Fruit fly (Drosophila melanogaster) whole organism, embryonic: Measurements from ENCODE around the gene Cul5.

Experiments used
- ATbp ChIP-seq: fragments of 200-800 bp; sonication (Bioruptor generic); optimal IDR thresholded peaks from 2 replicates; lab custom pipeline; 2017; ENCODE audit warnings: missing biosample characterization, mild to moderate bottlenecking, missing genetic modification characterization, missing genetic modification reagents
- Asciz ChIP-seq: fragments of 200-800 bp; sonication (Bioruptor generic); optimal IDR thresholded peaks from 2 replicates; lab custom pipeline; 2017; ENCODE audit warnings: missing biosample characterization, mild to moderate bottlenecking, missing genetic modification characterization, missing genetic modification reagents
- CG10209 ChIP-seq: fragments of 200-800 bp; sonication (Bioruptor generic); optimal IDR thresholded peaks from 3 replicates; lab custom pipeline; 2017; ENCODE audit warnings: missing biosample characterization, mild to moderate bottlenecking, missing genetic modification characterization, missing genetic modification reagents
- CG10543 ChIP-seq: fragments of 200-800 bp; sonication (Bioruptor generic); optimal IDR thresholded peaks from 3 replicates; lab custom pipeline; 2017; ENCODE audit warnings: missing biosample characterization, mild to moderate bottlenecking, missing genetic modification characterization, moderate library complexity
- CG11504 ChIP-seq: fragments of 200-800 bp; sonication (Bioruptor generic); optimal IDR thresholded peaks from 3 replicates; lab custom pipeline; 2019; ENCODE audit warnings: missing biosample characterization, mild to moderate bottlenecking, missing genetic modification characterization, moderate library complexity
- CG14014 ChIP-seq: fragments of 200-800 bp; sonication (Bioruptor generic); IDR thresholded peaks from 2 replicates; pipeline ENCODE4 v1.3.6; 2022; ENCODE audit warnings: missing biosample characterization, missing genetic modification characterization
- CG14710 ChIP-seq: fragments of 200-800 bp; sonication (Bioruptor generic); optimal IDR thresholded peaks from 3 replicates; lab custom pipeline; 2019; ENCODE audit warnings: missing biosample characterization, mild to moderate bottlenecking, missing genetic modification characterization, moderate library complexity
- CG15479 ChIP-seq: fragments of 200-800 bp; sonication (Bioruptor generic); optimal IDR thresholded peaks from 3 replicates; lab custom pipeline; 2019; ENCODE audit warnings: missing biosample characterization, mild to moderate bottlenecking, missing genetic modification characterization, moderate library complexity
- CG15601 ChIP-seq: fragments of 200-800 bp; sonication (Bioruptor generic); optimal IDR thresholded peaks from 3 replicates; lab custom pipeline; 2019; ENCODE audit warnings: missing biosample characterization, mild to moderate bottlenecking, missing genetic modification characterization, moderate library complexity
- CG1603 ChIP-seq: fragments of 200-800 bp; sonication (Bioruptor generic); optimal IDR thresholded peaks from 2 replicates; lab custom pipeline; 2019; ENCODE audit warnings: missing biosample characterization, mild to moderate bottlenecking, missing genetic modification characterization, moderate library complexity
- CG18599 ChIP-seq: fragments of 200-800 bp; sonication (Bioruptor generic); optimal IDR thresholded peaks from 3 replicates; lab custom pipeline; 2017; ENCODE audit warnings: missing biosample characterization, missing genetic modification characterization, mild to moderate bottlenecking, moderate library complexity, missing genetic modification reagents
- CG2678 ChIP-seq: fragments of 200-800 bp; sonication (Bioruptor generic); optimal IDR thresholded peaks from 3 replicates; lab custom pipeline; 2019; ENCODE audit warnings: missing biosample characterization, mild to moderate bottlenecking, missing genetic modification characterization, moderate library complexity
- CG2889 ChIP-seq: fragments of 200-800 bp; sonication (Bioruptor generic); IDR thresholded peaks from 3 replicates; pipeline ENCODE4 v1.3.6; 2022; ENCODE audit warnings: missing biosample characterization, missing genetic modification characterization
- CG31388 ChIP-seq: fragments of 200-800 bp; sonication (Bioruptor generic); optimal IDR thresholded peaks from 2 replicates; lab custom pipeline; 2016; ENCODE audit warnings: missing biosample characterization, missing genetic modification characterization
- CG33557 ChIP-seq: fragments of 200-800 bp; sonication (Bioruptor generic); optimal IDR thresholded peaks from 2 replicates; lab custom pipeline; 2019; ENCODE audit warnings: missing biosample characterization, mild to moderate bottlenecking, missing genetic modification characterization, moderate library complexity
- CG4282 ChIP-seq: fragments of 200-800 bp; sonication (Bioruptor generic); optimal IDR thresholded peaks from 2 replicates; lab custom pipeline; 2016; ENCODE audit warnings: missing biosample characterization, missing genetic modification characterization
- CG5180 ChIP-seq: fragments of 200-800 bp; sonication (Bioruptor generic); optimal IDR thresholded peaks from 3 replicates; lab custom pipeline; 2017; ENCODE audit warnings: missing biosample characterization, missing genetic modification characterization, mild to moderate bottlenecking, moderate library complexity, missing genetic modification reagents
- CG6175 ChIP-seq: fragments of 200-800 bp; sonication (Bioruptor generic); IDR thresholded peaks from 3 replicates; pipeline ENCODE4 v1.3.6; 2022; ENCODE audit warnings: missing biosample characterization, missing genetic modification characterization
- CG6765 ChIP-seq: fragments of 200-800 bp; sonication (Bioruptor generic); optimal IDR thresholded peaks from 3 replicates; lab custom pipeline; 2017; ENCODE audit warnings: missing biosample characterization, mild to moderate bottlenecking, missing genetic modification characterization
- CTCF ChIP-seq: fragments of 200-800 bp; sonication (Bioruptor generic); optimal IDR thresholded peaks from 2 replicates; lab custom pipeline; 2017; ENCODE audit warnings: missing biosample characterization, mild to moderate bottlenecking, missing genetic modification characterization, moderate library complexity
- CoRest ChIP-seq: fragments of 200-800 bp; sonication (Bioruptor generic); optimal IDR thresholded peaks from 3 replicates; lab custom pipeline; 2018; ENCODE audit warnings: missing biosample characterization, mild to moderate bottlenecking, missing genetic modification characterization, moderate library complexity
- Dad ChIP-seq: fragments of 200-800 bp; sonication (Bioruptor generic); optimal IDR thresholded peaks from 3 replicates; lab custom pipeline; 2016; ENCODE audit warnings: missing biosample characterization, missing genetic modification characterization
- Doc2 ChIP-seq: fragments of 200-800 bp; sonication (Bioruptor generic); IDR thresholded peaks from 2 replicates; pipeline ENCODE4 v1.3.6; 2022; ENCODE audit warnings: missing biosample characterization, missing genetic modification characterization
- E2f1 ChIP-seq: fragments of 200-800 bp; sonication (Bioruptor generic); IDR thresholded peaks from 2 replicates; pipeline ENCODE4 v1.3.6; 2022; ENCODE audit warnings: missing biosample characterization, missing genetic modification characterization
- Fer1 ChIP-seq: fragments of 200-800 bp; sonication (Bioruptor generic); optimal IDR thresholded peaks from 2 replicates; lab custom pipeline; 2017; ENCODE audit warnings: missing biosample characterization, mild to moderate bottlenecking, missing genetic modification characterization
- HHEX ChIP-seq: fragments of 200-800 bp; sonication (Bioruptor generic); optimal IDR thresholded peaks from 3 replicates; lab custom pipeline; 2017; ENCODE audit warnings: missing biosample characterization, mild to moderate bottlenecking, missing genetic modification characterization, missing genetic modification reagents
- Mad ChIP-seq: fragments of 200-800 bp; sonication (Bioruptor generic); optimal IDR thresholded peaks from 2 replicates; lab custom pipeline; 2016; ENCODE audit warnings: missing biosample characterization, missing genetic modification characterization
- Nf-YA ChIP-seq: fragments of 200-800 bp; sonication (Bioruptor generic); IDR thresholded peaks from 2 replicates; pipeline ENCODE4 v1.3.6; 2022; ENCODE audit warnings: missing biosample characterization, missing genetic modification characterization
- NfI ChIP-seq: fragments of 200-800 bp; sonication (Bioruptor generic); optimal IDR thresholded peaks from 3 replicates; lab custom pipeline; 2018; ENCODE audit warnings: missing biosample characterization, mild to moderate bottlenecking, missing genetic modification characterization, moderate library complexity
- Pdp1 ChIP-seq, 2 experiments: fragments of 200-800 bp; sonication (Bioruptor generic); optimal IDR thresholded peaks; 3 replicates each; lab custom pipeline; 2016; ENCODE audit warnings: missing biosample characterization in 2 of 2, missing genetic modification characterization in 2 of 2, mild to moderate bottlenecking in 1 of 2, moderate library complexity in 1 of 2
- Sin3A ChIP-seq: fragments of >200 bp; optimal IDR thresholded peaks from 2 replicates; lab custom pipeline; 2018
- Xrp1 ChIP-seq: fragments of 200-800 bp; sonication (Bioruptor generic); IDR thresholded peaks from 2 replicates; pipeline ENCODE4 v1.3.6; 2022; ENCODE audit warnings: missing biosample characterization, missing genetic modification characterization
- ac ChIP-seq: fragments of 200-800 bp; sonication (Bioruptor generic); optimal IDR thresholded peaks from 3 replicates; lab custom pipeline; 2017; ENCODE audit warnings: missing biosample characterization, mild to moderate bottlenecking, missing genetic modification characterization
- cas ChIP-seq: fragments of 200-800 bp; sonication (Bioruptor generic); IDR thresholded peaks from 2 replicates; pipeline ENCODE4 v1.3.6; 2022; ENCODE audit warnings: missing biosample characterization, missing genetic modification characterization
- ci ChIP-seq: fragments of 200-800 bp; sonication (Bioruptor generic); IDR thresholded peaks from 3 replicates; pipeline ENCODE4 v1.3.6; 2022; ENCODE audit warnings: missing biosample characterization, missing genetic modification characterization
- cwo ChIP-seq: fragments of 200-800 bp; sonication (Bioruptor generic); optimal IDR thresholded peaks from 3 replicates; lab custom pipeline; 2017; ENCODE audit warnings: missing biosample characterization, missing genetic modification characterization, mild to moderate bottlenecking, moderate library complexity, missing genetic modification reagents
- en ChIP-seq: fragments of 200-800 bp; sonication (Bioruptor generic); optimal IDR thresholded peaks from 2 replicates; lab custom pipeline; 2016; ENCODE audit warnings: missing biosample characterization, missing genetic modification characterization
- eve ChIP-seq, 2 experiments: fragments of >200 bp; optimal IDR thresholded peaks; 2 replicates each; lab custom pipeline; 2017; ENCODE audit warnings: missing biosample characterization in 2 of 2, missing genetic modification characterization in 2 of 2
- fd102C ChIP-seq: fragments of 200-800 bp; sonication (Bioruptor generic); optimal IDR thresholded peaks from 2 replicates; lab custom pipeline; 2018; ENCODE audit warnings: missing biosample characterization, mild to moderate bottlenecking, missing genetic modification characterization, moderate library complexity
- gce ChIP-seq: fragments of 200-800 bp; sonication (Bioruptor generic); IDR thresholded peaks from 3 replicates; pipeline ENCODE4 v1.3.6; 2022; ENCODE audit warnings: missing biosample characterization, missing genetic modification characterization
- hbn ChIP-seq: fragments of 200-800 bp; sonication (Bioruptor generic); IDR thresholded peaks from 2 replicates; pipeline ENCODE4 v1.3.6; 2022; ENCODE audit warnings: missing biosample characterization, missing genetic modification characterization; ENCODE audit not compliant: partially characterized antibody
- insv ChIP-seq, 2 experiments: fragments of 200-800 bp; sonication (Bioruptor generic); optimal IDR thresholded peaks; 3 replicates each; lab custom pipeline; 2016 to 2018; ENCODE audit warnings: missing biosample characterization in 2 of 2, missing genetic modification characterization in 2 of 2
- klu ChIP-seq: fragments of 200-800 bp; sonication (Bioruptor generic); IDR thresholded peaks from 2 replicates; pipeline ENCODE4 v1.3.6; 2022; ENCODE audit warnings: missing biosample characterization, missing genetic modification characterization
- lab ChIP-seq: fragments of 200-800 bp; sonication (Bioruptor generic); optimal IDR thresholded peaks from 3 replicates; lab custom pipeline; 2017; ENCODE audit warnings: missing biosample characterization, missing genetic modification characterization, mild to moderate bottlenecking, moderate library complexity, missing genetic modification reagents
- nau ChIP-seq: fragments of 200-800 bp; sonication (Bioruptor generic); optimal IDR thresholded peaks from 3 replicates; lab custom pipeline; 2017; ENCODE audit warnings: missing biosample characterization, mild to moderate bottlenecking, missing genetic modification characterization, missing genetic modification reagents
- odd ChIP-seq: fragments of 200-800 bp; sonication (Bioruptor generic); optimal IDR thresholded peaks from 2 replicates; lab custom pipeline; 2017; ENCODE audit warnings: missing biosample characterization, mild to moderate bottlenecking, missing genetic modification characterization
- phol ChIP-seq: fragments of 200-800 bp; sonication (Bioruptor generic); optimal IDR thresholded peaks from 3 replicates; lab custom pipeline; 2018; ENCODE audit warnings: missing biosample characterization, mild to moderate bottlenecking, missing genetic modification characterization, moderate library complexity
- pnt ChIP-seq: fragments of 200-800 bp; sonication (Bioruptor generic); optimal IDR thresholded peaks from 3 replicates; lab custom pipeline; 2016; ENCODE audit warnings: missing biosample characterization, missing genetic modification characterization
- salm ChIP-seq: fragments of 200-800 bp; sonication (Bioruptor generic); optimal IDR thresholded peaks from 2 replicates; lab custom pipeline; 2018; ENCODE audit warnings: missing biosample characterization, mild to moderate bottlenecking, missing genetic modification characterization
- sob ChIP-seq: fragments of 200-800 bp; sonication (Bioruptor generic); IDR thresholded peaks from 2 replicates; pipeline ENCODE4 v1.3.6; 2022; ENCODE audit warnings: missing biosample characterization, missing genetic modification characterization
- trh ChIP-seq: fragments of 200-800 bp; sonication (Bioruptor generic); optimal IDR thresholded peaks from 2 replicates; lab custom pipeline; 2016; ENCODE audit warnings: missing biosample characterization, missing genetic modification characterization
- zen2 ChIP-seq: fragments of 200-800 bp; sonication (Bioruptor generic); IDR thresholded peaks from 3 replicates; pipeline ENCODE4 v1.3.6; 2022; ENCODE audit warnings: missing biosample characterization, missing genetic modification characterization; ENCODE audit not compliant: partially characterized antibody

The Cul5 gene

DNA sequence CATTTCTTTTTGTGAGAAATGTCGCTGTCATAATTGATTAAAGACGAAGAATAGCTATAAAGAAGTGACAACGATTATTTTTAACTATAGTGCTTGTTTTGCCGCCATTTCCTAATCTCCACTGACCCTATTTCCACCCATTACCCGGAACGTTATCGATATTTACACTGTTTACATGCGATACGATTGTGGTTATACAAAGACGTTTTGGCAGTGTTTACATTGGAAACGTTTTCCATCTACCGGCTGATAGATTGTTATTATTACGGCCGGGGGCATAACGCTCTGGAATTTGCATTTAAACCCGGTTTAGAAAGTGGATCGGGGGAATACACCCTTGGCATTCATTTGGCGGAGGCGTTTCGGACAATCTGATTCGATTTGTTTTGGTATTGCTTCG lies 3.5 kb upstream of the Cul5 start (continued):
- no peak for TF ChIP-seq nau
- TF ChIP-seq insv (GFP tag; optimal IDR thresholded peaks at IDR 0.05; lab: Kevin White, UChicago): peak in 1 of 2 experiments; percentile 2
- TF ChIP-seq Xrp1 (GFP tag; lab: Robert Waterston, UW): 0 out of 2 replicates have a peak, but pooled peaks have one; percentile 8
- no peak for TF ChIP-seq CG31388 (GFP tag; lab: Kevin White, UChicago)
- TF ChIP-seq Pdp1 (GFP tag; optimal IDR thresholded peaks at IDR 0.05; lab: Kevin White, UChicago): peak in 1 of 2 experiments; percentile 62
- TF ChIP-seq cas (GFP tag; lab: Robert Waterston, UW): no peak
- TF ChIP-seq CG14710 (tag; lab: Kevin White, UChicago): no peak
- no peak for TF ChIP-seq Nf-YA (GFP tag; lab: Robert Waterston, UW)
- peak; percentile 43 for TF ChIP-seq Fer1 (GFP tag; lab: Kevin White, UChicago)
- 0 out of 3 replicates have a peak, but pooled peaks have one; percentile 23 for TF ChIP-seq gce (GFP tag; lab: Robert Waterston, UW)
- peak; percentile 12 for TF ChIP-seq CG15479 (GFP tag; lab: Kevin White, UChicago)
- TF ChIP-seq ac: no peak
- peak; percentile 10 for TF ChIP-seq CG2678 (tag; lab: Kevin White, UChicago)
- TF ChIP-seq sob: no peak
- no peak for TF ChIP-seq CG11504 (tag; lab: Kevin White, UChicago)
- peak; percentile 41 for TF ChIP-seq odd (GFP tag; lab: Kevin White, UChicago)
- no peak for TF ChIP-seq trh (GFP tag; lab: Kevin White, UChicago)
- no peak for TF ChIP-seq hbn
- 0 out of 2 replicates have a peak, but pooled peaks have one; percentile 14 for TF ChIP-seq CG14014 (GFP tag; lab: Robert Waterston, UW)
- no peak for TF ChIP-seq CG10543 (GFP tag; lab: Kevin White, UChicago)
- peak; percentile 32 for TF ChIP-seq fd102C (GFP tag; lab: Kevin White, UChicago)
- peak; percentile 19 for TF ChIP-seq CG10209 (GFP tag; lab: Kevin White, UChicago)
- no peak for TF ChIP-seq Sin3A (lab: Kevin White, UChicago)
- peak; percentile 21; the same call in 1 of the 3 replicates for TF ChIP-seq ci (GFP tag; lab: Robert Waterston, UW)
- peak; percentile 58 for TF ChIP-seq ATbp (GFP tag; lab: Kevin White, UChicago)
- peak; percentile 36 for TF ChIP-seq CG18599 (GFP tag; lab: Kevin White, UChicago)
- TF ChIP-seq CoRest (tag; lab: Kevin White, UChicago): no peak
- TF ChIP-seq klu: no peak
- TF ChIP-seq cwo (GFP tag; lab: Kevin White, UChicago): peak; percentile 6
- TF ChIP-seq CG2889 (GFP tag; lab: Robert Waterston, UW): no peak
- no peak for TF ChIP-seq zen2 (GFP tag; lab: Robert Waterston, UW)
- TF ChIP-seq CG1603 (tag; lab: Kevin White, UChicago): peak; percentile 12
- peak; percentile 34 for TF ChIP-seq HHEX (GFP tag; lab: Kevin White, UChicago)
- peak; percentile 32 for TF ChIP-seq CG6765
- peak; percentile 24 for TF ChIP-seq Asciz (GFP tag; lab: Kevin White, UChicago)
- no peak for TF ChIP-seq pnt (GFP tag; lab: Kevin White, UChicago)
- no peak for TF ChIP-seq Doc2
- no peak for TF ChIP-seq CTCF
- TF ChIP-seq en (GFP tag; lab: Kevin White, UChicago): no peak
- TF ChIP-seq Mad (GFP tag; lab: Kevin White, UChicago): no peak

- TF ChIP-seq salm (tag; lab: Kevin White, UChicago) (no peak), CG15601 (no peak), eve (GFP tag; optimal IDR thresholded peaks at IDR 0.05; lab: Kevin White, UChicago) (no peak), Dad (no peak), phol (tag; lab: Kevin White, UChicago) (peak; percentile 10), CG33557 (no peak), E2f1 (no peak), CG6175 (GFP tag; lab: Robert Waterston, UW) (no peak), NfI (GFP tag; lab: Kevin White, UChicago) (peak; percentile 3), lab (GFP tag; lab: Kevin White, UChicago) (peak; percentile 45), CG5180 (GFP tag; lab: Kevin White, UChicago) (no peak), CG4282 (GFP tag; lab: Kevin White, UChicago) (peak; percentile 10)
These were observed 1.9 kb upstream of the Cul5 start for dm6 chr3R:29064682-29065100.
